Fruit fly (Drosophila melanogaster): ENCODE results near the gene CG14362.

Gene CG14362

DNA sequence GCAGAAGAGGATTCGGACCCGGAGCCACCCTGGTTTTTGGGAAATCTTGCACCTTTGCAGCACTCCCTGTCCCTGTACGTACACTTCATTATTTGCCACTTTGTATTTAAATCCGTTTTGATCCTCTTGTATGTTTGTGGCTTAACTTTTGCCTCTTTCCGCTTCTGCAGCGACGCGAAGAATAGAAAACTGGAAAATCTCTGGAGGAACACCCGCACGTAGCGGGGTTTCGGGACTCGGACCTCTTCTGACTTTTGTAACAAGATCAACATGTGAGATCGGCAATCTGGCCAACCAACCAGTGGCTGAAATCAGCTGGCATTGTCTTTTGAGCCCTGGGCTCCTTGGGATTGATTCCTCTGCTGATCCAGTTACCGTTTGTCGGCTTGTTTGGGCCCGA is 39.5 kb upstream of the CG14362 start:
- TF ChIP-seq h (GFP tag; optimal IDR thresholded peaks at IDR 0.05), result no peak
- TF ChIP-seq Dif (GFP tag; optimal IDR thresholded peaks at IDR 0.05; ENCODE audit: partially characterized antibody), result no peak
- TF ChIP-seq HLH106 (tag; optimal IDR thresholded peaks at IDR 0.05), result no peak
- TF ChIP-seq N (GFP tag; optimal IDR thresholded peaks at IDR 0.05), result no peak
- TF ChIP-seq Hnf4 (GFP tag; optimal IDR thresholded peaks at IDR 0.05), result no peak
- no peak for TF ChIP-seq Hr83 (GFP tag; optimal IDR thresholded peaks at IDR 0.05; ENCODE audit: poor library complexity, severe bottlenecking)
- TF ChIP-seq foxo (GFP tag; optimal IDR thresholded peaks at IDR 0.05), result no peak
- no peak for TF ChIP-seq GATAd (GFP tag; optimal IDR thresholded peaks at IDR 0.05)
- no peak for TF ChIP-seq lola (GFP tag; optimal IDR thresholded peaks at IDR 0.05)
- no peak for TF ChIP-seq Vsx2 (GFP tag; optimal IDR thresholded peaks at IDR 0.05; ENCODE audit: partially characterized antibody)
- no peak for TF ChIP-seq Hr78 (GFP tag; optimal IDR thresholded peaks at IDR 0.05)
- no peak for TF ChIP-seq CrebA (GFP tag; optimal IDR thresholded peaks at IDR 0.05; ENCODE audit: borderline replicate concordance)
- no peak for TF ChIP-seq jim (GFP tag; optimal IDR thresholded peaks at IDR 0.05)
- TF ChIP-seq pan (optimal IDR thresholded peaks at IDR 0.05), result no peak
- no peak for TF ChIP-seq sv (GFP tag; optimal IDR thresholded peaks at IDR 0.05)
- no peak for TF ChIP-seq Mio (GFP tag; optimal IDR thresholded peaks at IDR 0.05)

- TF ChIP-seq sage (GFP tag; optimal IDR thresholded peaks at IDR 0.05) (no peak), dsf (GFP tag; optimal IDR thresholded peaks at IDR 0.05; ENCODE audit: borderline replicate concordance) (no peak), lola (GFP tag; optimal IDR thresholded peaks at IDR 0.05) (no peak), GATAd (GFP tag; optimal IDR thresholded peaks at IDR 0.05) (no peak), dl (GFP tag; optimal IDR thresholded peaks at IDR 0.05; ENCODE audit: insufficient read depth in 1 of 2, partially characterized antibody in 2 of 2) (no peak), Rel (GFP tag; optimal IDR thresholded peaks at IDR 0.05) (no peak), Rel (tag; optimal IDR thresholded peaks at IDR 0.05) (no peak), h (GFP tag; optimal IDR thresholded peaks at IDR 0.05) (no peak), Myc (optimal IDR thresholded peaks at IDR 0.05) (no peak), OdsH (GFP tag; optimal IDR thresholded peaks at IDR 0.05) (no peak), usp (GFP tag; optimal IDR thresholded peaks at IDR 0.05) (no peak), jim (GFP tag; optimal IDR thresholded peaks at IDR 0.05) (no peak), foxo (GFP tag; optimal IDR thresholded peaks at IDR 0.05) (no peak), Sp1 (GFP tag; optimal IDR thresholded peaks at IDR 0.05) (no peak), N (GFP tag; optimal IDR thresholded peaks at IDR 0.05) (no peak), Dif (GFP tag; optimal IDR thresholded peaks at IDR 0.05; ENCODE audit: partially characterized antibody) (no peak)
These were observed 37.6 kb upstream of the CG14362 start for dm6 chr3R:13892870-13893269.

dm6 chr3R:13888332-13888731 is 33.1 kb upstream of the CG14362 start:
- TF ChIP-seq usp (GFP tag; optimal IDR thresholded peaks at IDR 0.05) (no peak), Hr78 (GFP tag; optimal IDR thresholded peaks at IDR 0.05) (no peak), sv (GFP tag; optimal IDR thresholded peaks at IDR 0.05) (no peak), fru (GFP tag; optimal IDR thresholded peaks at IDR 0.05) (no peak), OdsH (GFP tag; optimal IDR thresholded peaks at IDR 0.05) (no peak), sage (GFP tag; optimal IDR thresholded peaks at IDR 0.05) (no peak), jim (GFP tag; optimal IDR thresholded peaks at IDR 0.05) (no peak), GATAd (GFP tag; optimal IDR thresholded peaks at IDR 0.05) (no peak)

DNA sequence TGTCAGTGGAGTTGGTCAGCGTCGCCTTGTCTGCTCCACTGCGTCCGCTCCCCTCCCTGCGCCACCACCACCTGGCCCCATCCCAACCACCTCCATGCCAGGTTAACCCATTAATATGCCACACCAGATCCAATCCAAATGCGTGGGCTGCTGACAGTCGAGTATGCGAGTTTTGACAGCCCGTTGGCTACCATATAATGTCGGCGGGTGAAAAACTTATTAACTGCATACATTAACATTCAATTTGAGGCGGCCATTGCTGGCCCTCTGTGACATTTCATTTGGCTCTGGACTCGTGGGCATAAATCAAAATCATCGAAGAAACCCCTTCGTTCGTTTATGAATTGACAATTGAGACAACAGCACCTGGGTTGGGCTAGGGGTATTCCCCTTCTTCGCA is 32.6 kb upstream of the CG14362 start:
- TF ChIP-seq psq (GFP tag; optimal IDR thresholded peaks at IDR 0.05), result no peak
- no peak for TF ChIP-seq foxo (GFP tag; optimal IDR thresholded peaks at IDR 0.05)
- TF ChIP-seq brk (GFP tag; optimal IDR thresholded peaks at IDR 0.05), result no peak
- no peak for TF ChIP-seq Vsx2 (GFP tag; optimal IDR thresholded peaks at IDR 0.05; ENCODE audit: partially characterized antibody)
- TF ChIP-seq CG9705 (GFP tag; optimal IDR thresholded peaks at IDR 0.05), result no peak
- no peak for TF ChIP-seq ey (GFP tag; optimal IDR thresholded peaks at IDR 0.05)
- no peak for TF ChIP-seq h (GFP tag; optimal IDR thresholded peaks at IDR 0.05)
- TF ChIP-seq woc (GFP tag; optimal IDR thresholded peaks at IDR 0.05), result no peak
- TF ChIP-seq Dfd (GFP tag; optimal IDR thresholded peaks at IDR 0.05), result no peak
- TF ChIP-seq OdsH (GFP tag; optimal IDR thresholded peaks at IDR 0.05), result no peak
- no peak for TF ChIP-seq Myc (optimal IDR thresholded peaks at IDR 0.05)
- TF ChIP-seq Jra (GFP tag; optimal IDR thresholded peaks at IDR 0.05), result no peak
- TF ChIP-seq Hr78 (GFP tag; optimal IDR thresholded peaks at IDR 0.05), result no peak
- TF ChIP-seq Mio (GFP tag; optimal IDR thresholded peaks at IDR 0.05), result no peak
- no peak for TF ChIP-seq Rel (GFP tag; optimal IDR thresholded peaks at IDR 0.05)
- no peak for TF ChIP-seq Rel (tag; optimal IDR thresholded peaks at IDR 0.05)
- no peak for TF ChIP-seq N (GFP tag; optimal IDR thresholded peaks at IDR 0.05)
- TF ChIP-seq rgr (GFP tag; optimal IDR thresholded peaks at IDR 0.05), result no peak
- no peak for TF ChIP-seq GATAd (GFP tag; optimal IDR thresholded peaks at IDR 0.05)
- no peak for TF ChIP-seq dmrt93B (GFP tag; optimal IDR thresholded peaks at IDR 0.05)
- TF ChIP-seq Sp1 (GFP tag; optimal IDR thresholded peaks at IDR 0.05), result no peak
